Worm (Caenorhabditis elegans) whole organism, L3 larva: ENCODE data around the gene C11H1.9.
A peak's percentile ranks its signal among the peaks of the same experiment; 100 is the strongest.

ENCODE experiments used
- R02D3.7 ChIP-seq: fragments of 150-350 bp; optimal IDR thresholded peaks from 2 replicates; lab custom pipeline; 2014; ENCODE audit warnings: missing biosample characterization, missing genetic modification characterization
- aly-2 ChIP-seq: fragments of 150-350 bp; optimal IDR thresholded peaks from 2 replicates; lab custom pipeline; 2014; ENCODE audit warnings: missing biosample characterization, missing genetic modification characterization
- ama-1 ChIP-seq: fragments of 150-350 bp; optimal IDR thresholded peaks from 2 replicates; lab custom pipeline; 2018
- ceh-16 ChIP-seq: sonication (generic microtip); optimal IDR thresholded peaks from 2 replicates; lab custom pipeline; 2017; ENCODE audit warnings: missing biosample characterization, missing genetic modification characterization
- ceh-28 ChIP-seq: fragments of 150-350 bp; optimal IDR thresholded peaks from 2 replicates; lab custom pipeline; 2014; ENCODE audit warnings: missing biosample characterization, missing genetic modification reagents, missing genetic modification characterization
- ceh-9 ChIP-seq: sonication (generic microtip); optimal IDR thresholded peaks from 2 replicates; lab custom pipeline; 2018; ENCODE audit warnings: missing biosample characterization, missing genetic modification characterization
- egl-27 ChIP-seq: sonication (generic microtip); optimal IDR thresholded peaks from 4 replicates; lab custom pipeline; 2017; ENCODE audit warnings: missing biosample characterization, missing genetic modification reagents, missing genetic modification characterization
- egl-5 ChIP-seq: fragments of 150-350 bp; optimal IDR thresholded peaks from 2 replicates; lab custom pipeline; 2017; ENCODE audit warnings: missing biosample characterization, missing genetic modification reagents, missing genetic modification characterization, inconsistent platforms
- elt-1 ChIP-seq: fragments of 150-350 bp; optimal IDR thresholded peaks from 2 replicates; lab custom pipeline; 2014; ENCODE audit warnings: missing biosample characterization, missing genetic modification characterization
- eor-1 ChIP-seq, 2 experiments: fragments of 150-350 bp; optimal IDR thresholded peaks; 2 replicates each; lab custom pipeline; 2014 to 2018; ENCODE audit warnings: missing biosample characterization in 2 of 2, missing genetic modification characterization in 2 of 2
- fkh-10 ChIP-seq: sonication (generic microtip); optimal IDR thresholded peaks from 2 replicates; lab custom pipeline; 2017; ENCODE audit warnings: missing biosample characterization, missing genetic modification reagents, missing genetic modification characterization
- fkh-2 ChIP-seq: fragments of 150-350 bp; optimal IDR thresholded peaks from 2 replicates; lab custom pipeline; 2014; ENCODE audit warnings: missing biosample characterization, missing genetic modification reagents, missing genetic modification characterization
- fos-1 ChIP-seq: fragments of 150-350 bp; optimal IDR thresholded peaks from 2 replicates; lab custom pipeline; 2014; ENCODE audit warnings: missing biosample characterization, missing genetic modification characterization
- jun-1 ChIP-seq: fragments of 150-350 bp; optimal IDR thresholded peaks from 2 replicates; lab custom pipeline; 2014; ENCODE audit warnings: missing biosample characterization, missing genetic modification reagents, missing genetic modification characterization
- lin-15B ChIP-seq: fragments of 150-350 bp; optimal IDR thresholded peaks from 2 replicates; lab custom pipeline; 2014; ENCODE audit warnings: missing biosample characterization, missing genetic modification characterization
- lin-39 ChIP-seq: fragments of 150-350 bp; optimal IDR thresholded peaks from 2 replicates; lab custom pipeline; 2018; ENCODE audit warnings: missing biosample characterization, missing genetic modification reagents, missing genetic modification characterization
- lsy-12 ChIP-seq: sonication (generic microtip); optimal IDR thresholded peaks from 2 replicates; lab custom pipeline; 2016; ENCODE audit warnings: mild to moderate bottlenecking, missing genetic modification characterization, missing compliant biosample characterization
- mdl-1 ChIP-seq: fragments of 150-350 bp; optimal IDR thresholded peaks from 2 replicates; lab custom pipeline; 2014; ENCODE audit warnings: missing biosample characterization, missing genetic modification characterization
- mml-1 ChIP-seq: fragments of 150-350 bp; sonication (generic microtip); optimal IDR thresholded peaks from 3 replicates; lab custom pipeline; 2014; ENCODE audit warnings: missing biosample characterization, missing genetic modification characterization
- nfya-1 ChIP-seq: sonication (generic microtip); optimal IDR thresholded peaks from 2 replicates; lab custom pipeline; 2017; ENCODE audit warnings: missing genetic modification characterization, mild to moderate bottlenecking, missing compliant biosample characterization, antibody characterized with exemption, moderate library complexity; ENCODE audit not compliant: insufficient read depth
- nhr-11 ChIP-seq: fragments of 150-350 bp; optimal IDR thresholded peaks from 2 replicates; lab custom pipeline; 2014; ENCODE audit warnings: missing biosample characterization, missing genetic modification characterization
- nhr-23 ChIP-seq: fragments of 150-350 bp; optimal IDR thresholded peaks from 2 replicates; lab custom pipeline; 2014; ENCODE audit warnings: missing biosample characterization, missing genetic modification reagents, missing genetic modification characterization
- nhr-237 ChIP-seq: fragments of 150-350 bp; optimal IDR thresholded peaks from 2 replicates; lab custom pipeline; 2014; ENCODE audit warnings: missing biosample characterization, missing genetic modification characterization
- nhr-28 ChIP-seq: fragments of 150-350 bp; optimal IDR thresholded peaks from 2 replicates; lab custom pipeline; 2014; ENCODE audit warnings: missing biosample characterization, missing genetic modification characterization
- nhr-43 ChIP-seq: sonication (generic microtip); optimal IDR thresholded peaks from 2 replicates; lab custom pipeline; 2016; ENCODE audit warnings: mild to moderate bottlenecking, missing genetic modification characterization, missing compliant biosample characterization; ENCODE audit not compliant: poor library complexity, severe bottlenecking
- nhr-76 ChIP-seq: fragments of 150-350 bp; sonication (generic microtip); optimal IDR thresholded peaks from 5 replicates; lab custom pipeline; 2014; ENCODE audit warnings: missing biosample characterization, missing genetic modification characterization
- nhr-77 ChIP-seq: fragments of 150-350 bp; optimal IDR thresholded peaks from 2 replicates; lab custom pipeline; 2014; ENCODE audit warnings: missing biosample characterization, missing genetic modification characterization
- pha-4 ChIP-seq: fragments of 150-350 bp; optimal IDR thresholded peaks from 2 replicates; lab custom pipeline; 2014; ENCODE audit warnings: missing biosample characterization, missing genetic modification reagents, missing genetic modification characterization
- pqm-1 ChIP-seq: fragments of 150-350 bp; optimal IDR thresholded peaks from 2 replicates; lab custom pipeline; 2017; ENCODE audit warnings: missing biosample characterization, missing genetic modification characterization, inconsistent platforms
- sea-2 ChIP-seq: fragments of 150-350 bp; sonication (generic microtip); optimal IDR thresholded peaks from 4 replicates; lab custom pipeline; 2014; ENCODE audit warnings: missing biosample characterization, missing genetic modification reagents, missing genetic modification characterization
- skn-1 ChIP-seq: fragments of 150-350 bp; optimal IDR thresholded peaks from 2 replicates; lab custom pipeline; 2014; ENCODE audit warnings: missing biosample characterization, missing genetic modification characterization
- snpc-4 ChIP-seq: fragments of 150-350 bp; optimal IDR thresholded peaks from 2 replicates; lab custom pipeline; 2014; ENCODE audit warnings: missing biosample characterization, missing genetic modification characterization
- tbx-2 ChIP-seq: sonication (generic microtip); optimal IDR thresholded peaks from 2 replicates; lab custom pipeline; 2016; ENCODE audit warnings: mild to moderate bottlenecking, missing genetic modification characterization, missing compliant biosample characterization
- unc-39 ChIP-seq: sonication (generic microtip); optimal IDR thresholded peaks from 4 replicates; lab custom pipeline; 2017; ENCODE audit warnings: missing biosample characterization, missing genetic modification characterization
- unc-62 ChIP-seq: fragments of 150-350 bp; sonication (generic microtip); optimal IDR thresholded peaks from 4 replicates; lab custom pipeline; 2014; ENCODE audit warnings: missing biosample characterization, missing genetic modification reagents, missing genetic modification characterization
- zag-1 ChIP-seq: fragments of 150-350 bp; optimal IDR thresholded peaks from 2 replicates; lab custom pipeline; 2014; ENCODE audit warnings: missing biosample characterization, missing genetic modification characterization
- ztf-11 ChIP-seq: fragments of 150-350 bp; optimal IDR thresholded peaks from 2 replicates; lab custom pipeline; 2014; ENCODE audit warnings: missing biosample characterization, missing genetic modification characterization
- ztf-4 ChIP-seq: fragments of 150-350 bp; optimal IDR thresholded peaks from 2 replicates; lab custom pipeline; 2014; ENCODE audit warnings: missing biosample characterization, missing genetic modification characterization

The C11H1.9 gene

ce11 chrX:14297209-14297608, 23.0 kb downstream of the C11H1.9 start (continued):
- TF ChIP-seq tbx-2 (tag; lab: Kevin White, UChicago) (peak; percentile 37), mdl-1 (tag; lab: Kevin White, UChicago) (peak; percentile 34), nhr-43 (no peak), nfya-1 (tag; lab: Kevin White, UChicago) (peak; percentile 93), pqm-1 (peak; percentile 10)
- TF ChIP-seq, all 47 proteins: peak for 19

ce11 chrX:14296559-14296958, 23.6 kb downstream of the C11H1.9 start, which contains the start of gene madd-3:
TSS of gene madd-3 (minus strand) at chrX:14296659.
- TF ChIP-seq jun-1: no peak
- TF ChIP-seq sea-2 (GFP tag; lab: Kevin White, UChicago): no peak
- no peak for TF ChIP-seq snpc-4 (tag; lab: Kevin White, UChicago)
- TF ChIP-seq fkh-2 (tag; lab: Kevin White, UChicago): no peak
- no peak for TF ChIP-seq unc-62 (GFP tag; lab: Kevin White, UChicago)
- TF ChIP-seq eor-1 (tag; optimal IDR thresholded peaks at IDR 0.05; lab: Kevin White, UChicago): no peak
- TF ChIP-seq fkh-10: no peak
- no peak for TF ChIP-seq pha-4 (tag; lab: Kevin White, UChicago)
- no peak for TF ChIP-seq nhr-77 (tag; lab: Kevin White, UChicago)
- TF ChIP-seq elt-1 (tag; lab: Kevin White, UChicago): no peak
- TF ChIP-seq nhr-76 (tag; lab: Kevin White, UChicago): no peak
- no peak for TF ChIP-seq ceh-28 (tag; lab: Kevin White, UChicago)
- no peak for TF ChIP-seq fos-1 (tag; lab: Kevin White, UChicago)
- no peak for TF ChIP-seq ceh-16 (tag; lab: Kevin White, UChicago)
- TF ChIP-seq zag-1 (tag; lab: Kevin White, UChicago): no peak

- TF ChIP-seq lsy-12 (no peak), nhr-237 (tag; lab: Kevin White, UChicago) (no peak), fkh-10 (no peak), sea-2 (GFP tag; lab: Kevin White, UChicago) (no peak), jun-1 (no peak), ztf-11 (no peak), unc-39 (tag; lab: Kevin White, UChicago) (no peak), elt-1 (tag; lab: Kevin White, UChicago) (no peak)
These were observed 27.6 kb downstream of the C11H1.9 start for ce11 chrX:14292632-14293031.

ce11 chrX:14289993-14290392, 30.2 kb downstream of the C11H1.9 start:
- TF ChIP-seq pha-4 (tag; lab: Kevin White, UChicago): no peak
- TF ChIP-seq mml-1 (tag; lab: Kevin White, UChicago): no peak
- TF ChIP-seq skn-1 (tag; lab: Kevin White, UChicago): no peak
- TF ChIP-seq elt-1 (tag; lab: Kevin White, UChicago): no peak
- no peak for TF ChIP-seq nhr-23 (tag; lab: Kevin White, UChicago)
- no peak for TF ChIP-seq unc-62 (GFP tag; lab: Kevin White, UChicago)
- TF ChIP-seq nhr-43: no peak
- TF ChIP-seq eor-1 (tag; optimal IDR thresholded peaks at IDR 0.05; lab: Kevin White, UChicago): no peak

- TF ChIP-seq fkh-2 (tag; lab: Kevin White, UChicago): no peak
- peak; percentile 9 for TF ChIP-seq lin-39
- peak; percentile 14 for TF ChIP-seq nfya-1 (tag; lab: Kevin White, UChicago)
- peak; percentile 89 for TF ChIP-seq nhr-11
- TF ChIP-seq egl-5 (tag; lab: Kevin White, UChicago): no peak
- TF ChIP-seq, all 47 proteins: peak for 3
These were observed 32.3 kb downstream of the C11H1.9 start for ce11 chrX:14287888-14288287.

ce11 chrX:14281526-14281925, 38.7 kb downstream of the C11H1.9 start, which contains the start of gene E02H4.2:
TSS of gene E02H4.2 (minus strand) at chrX:14281626.
- no peak for TF ChIP-seq aly-2 (tag; lab: Kevin White, UChicago)
- TF ChIP-seq ama-1 (lab: Kevin White, UChicago): no peak
- no peak for TF ChIP-seq ceh-9
- no peak for TF ChIP-seq nfya-1 (tag; lab: Kevin White, UChicago)
- no peak for TF ChIP-seq nhr-28 (tag; lab: Kevin White, UChicago)
- no peak for TF ChIP-seq ceh-16 (tag; lab: Kevin White, UChicago)
- no peak for TF ChIP-seq elt-1 (tag; lab: Kevin White, UChicago)
- TF ChIP-seq pha-4 (tag; lab: Kevin White, UChicago): no peak
- TF ChIP-seq egl-27 (tag; lab: Kevin White, UChicago): no peak
- TF ChIP-seq lin-15B (tag; lab: Kevin White, UChicago): no peak
- TF ChIP-seq R02D3.7 (tag; lab: Kevin White, UChicago): no peak
- no peak for TF ChIP-seq ztf-4
- TF ChIP-seq pqm-1: no peak
- TF ChIP-seq fkh-2 (tag; lab: Kevin White, UChicago): no peak
- no peak for TF ChIP-seq mdl-1 (tag; lab: Kevin White, UChicago)
- no peak for TF ChIP-seq skn-1 (tag; lab: Kevin White, UChicago)
- no peak for TF ChIP-seq unc-39 (tag; lab: Kevin White, UChicago)
